Fruit fly (Drosophila melanogaster) whole organism, wandering third instar larva: ENCODE results near the gene Sec10.
A peak's percentile ranks its signal among the peaks of the same experiment; 100 is the strongest.

Experiments
- Abd-B ChIP-seq: fragments of >200 bp; optimal IDR thresholded peaks from 2 replicates; lab custom pipeline; 2017; ENCODE audit warnings: missing biosample characterization, missing genetic modification characterization
- CG32264 ChIP-seq: fragments of 200-800 bp; sonication (Bioruptor generic); optimal IDR thresholded peaks from 2 replicates; lab custom pipeline; 2016; ENCODE audit warnings: missing biosample characterization, missing genetic modification characterization
- CG9705 ChIP-seq: fragments of 200-800 bp; sonication (Bioruptor generic); optimal IDR thresholded peaks from 2 replicates; lab custom pipeline; 2018; ENCODE audit warnings: missing biosample characterization, mild to moderate bottlenecking, missing genetic modification characterization
- Dfd ChIP-seq: fragments of >200 bp; optimal IDR thresholded peaks from 2 replicates; lab custom pipeline; 2017; ENCODE audit warnings: missing biosample characterization, missing genetic modification characterization
- Dif ChIP-seq: fragments of 200-275, 200-300 bp; sonication (Bioruptor generic); optimal IDR thresholded peaks from 2 replicates; lab custom pipeline; 2018; ENCODE audit warnings: missing biosample characterization, missing genetic modification characterization; ENCODE audit not compliant: partially characterized antibody
- GATAd ChIP-seq: sonication (Bioruptor generic); optimal IDR thresholded peaks from 2 replicates; lab custom pipeline; 2016; ENCODE audit warnings: missing biosample characterization, missing genetic modification characterization
- HLH106 ChIP-seq: fragments of 200-800 bp; optimal IDR thresholded peaks from 3 replicates; lab custom pipeline; 2019; ENCODE audit warnings: missing biosample characterization, mild to moderate bottlenecking, missing genetic modification characterization, moderate library complexity
- Hnf4 ChIP-seq: fragments of 200-800 bp; sonication (Bioruptor generic); optimal IDR thresholded peaks from 2 replicates; lab custom pipeline; 2016; ENCODE audit warnings: missing biosample characterization, mild to moderate bottlenecking, missing genetic modification characterization
- Hr78 ChIP-seq: fragments of >200 bp; optimal IDR thresholded peaks from 2 replicates; lab custom pipeline; 2017; ENCODE audit warnings: missing biosample characterization, missing genetic modification characterization
- Hr83 ChIP-seq: fragments of 200-300 bp; sonication (Bioruptor generic); optimal IDR thresholded peaks from 2 replicates; lab custom pipeline; 2016; ENCODE audit warnings: missing biosample characterization, mild to moderate bottlenecking, missing genetic modification characterization, moderate library complexity; ENCODE audit not compliant: poor library complexity, severe bottlenecking
- Jra ChIP-seq: sonication (Bioruptor generic); optimal IDR thresholded peaks from 2 replicates; lab custom pipeline; 2016; ENCODE audit warnings: missing biosample characterization, missing genetic modification characterization
- Mio ChIP-seq: sonication (Bioruptor generic); optimal IDR thresholded peaks from 2 replicates; lab custom pipeline; 2016; ENCODE audit warnings: missing biosample characterization, missing genetic modification characterization
- OdsH ChIP-seq: fragments of 200-800 bp; sonication (Bioruptor generic); optimal IDR thresholded peaks from 2 replicates; lab custom pipeline; 2016; ENCODE audit warnings: missing biosample characterization, mild to moderate bottlenecking, missing genetic modification characterization
- Rel ChIP-seq, 2 experiments: fragments of 200-800 bp; sonication (Bioruptor generic) in 1 of 2; optimal IDR thresholded peaks; 2 replicates in 1 of 2; 3 replicates in 1 of 2; lab custom pipeline; 2016 to 2019; ENCODE audit warnings: mild to moderate bottlenecking in 2 of 2, missing biosample characterization in 2 of 2, missing genetic modification characterization in 2 of 2, moderate library complexity in 1 of 2
- Sp1 ChIP-seq: fragments of 200-800 bp; sonication (Bioruptor generic); optimal IDR thresholded peaks from 3 replicates; lab custom pipeline; 2019; ENCODE audit warnings: missing biosample characterization, mild to moderate bottlenecking, missing genetic modification characterization, moderate library complexity
- Vsx2 ChIP-seq: fragments of 200-300, 225-300 bp; sonication (Bioruptor generic); optimal IDR thresholded peaks from 2 replicates; lab custom pipeline; 2018; ENCODE audit warnings: missing biosample characterization, missing genetic modification characterization; ENCODE audit not compliant: partially characterized antibody
- br ChIP-seq: fragments of 200-800 bp; sonication (Bioruptor generic); optimal IDR thresholded peaks from 2 replicates; lab custom pipeline; 2016; ENCODE audit warnings: missing biosample characterization, missing genetic modification characterization
- brk ChIP-seq: fragments of 200-800 bp; sonication (Bioruptor generic); optimal IDR thresholded peaks from 2 replicates; lab custom pipeline; 2016; ENCODE audit warnings: missing biosample characterization, mild to moderate bottlenecking, missing genetic modification characterization
- dl ChIP-seq, 2 experiments: fragments of 175-275, 200-275 bp in 1 of 2; fragments of 200-275 bp in 1 of 2; sonication (Bioruptor generic); optimal IDR thresholded peaks; lab custom pipeline; 2018; ENCODE audit warnings: mild to moderate bottlenecking in 2 of 2, missing biosample characterization in 2 of 2, missing genetic modification characterization in 2 of 2, moderate library complexity in 2 of 2; ENCODE audit not compliant: partially characterized antibody in 2 of 2, insufficient read depth in 1 of 2
- dmrt93B ChIP-seq: fragments of 200-800 bp; sonication (Bioruptor generic); optimal IDR thresholded peaks from 2 replicates; lab custom pipeline; 2018; ENCODE audit warnings: missing biosample characterization, mild to moderate bottlenecking, missing genetic modification characterization
- dsf ChIP-seq: sonication (Bioruptor generic); optimal IDR thresholded peaks from 2 replicates; lab custom pipeline; 2016; ENCODE audit warnings: missing biosample characterization, missing genetic modification characterization, borderline replicate concordance
- foxo ChIP-seq, 2 experiments: fragments of 200-800 bp; sonication (Bioruptor generic); optimal IDR thresholded peaks; 2 replicates in 1 of 2; 3 replicates in 1 of 2; lab custom pipeline; 2016 to 2017; ENCODE audit warnings: missing biosample characterization in 2 of 2, missing genetic modification characterization in 2 of 2
- fru ChIP-seq: fragments of 200-800 bp; sonication (Bioruptor generic); optimal IDR thresholded peaks from 3 replicates; lab custom pipeline; 2016; ENCODE audit warnings: missing biosample characterization, mild to moderate bottlenecking, missing genetic modification characterization
- h ChIP-seq: fragments of 200-800 bp; sonication (Bioruptor generic); optimal IDR thresholded peaks from 3 replicates; lab custom pipeline; 2016; ENCODE audit warnings: missing biosample characterization, mild to moderate bottlenecking, missing genetic modification characterization
- jim ChIP-seq: fragments of 175-275, 200-325 bp; sonication (Bioruptor generic); optimal IDR thresholded peaks from 2 replicates; lab custom pipeline; 2016; ENCODE audit warnings: missing biosample characterization, mild to moderate bottlenecking, missing genetic modification characterization
- pan ChIP-seq: fragments of >200 bp; optimal IDR thresholded peaks from 2 replicates; lab custom pipeline; 2017
- psq ChIP-seq: fragments of 200-800 bp; sonication (Bioruptor generic); optimal IDR thresholded peaks from 3 replicates; lab custom pipeline; 2017; ENCODE audit warnings: missing biosample characterization, mild to moderate bottlenecking, missing genetic modification characterization, moderate library complexity
- rgr ChIP-seq: fragments of 200-800 bp; sonication (Bioruptor generic); optimal IDR thresholded peaks from 3 replicates; lab custom pipeline; 2016; ENCODE audit warnings: missing biosample characterization, mild to moderate bottlenecking, missing genetic modification characterization
- sage ChIP-seq: fragments of 200-800 bp; sonication (Bioruptor generic); optimal IDR thresholded peaks from 2 replicates; lab custom pipeline; 2016; ENCODE audit warnings: missing biosample characterization, mild to moderate bottlenecking, missing genetic modification characterization
- sv ChIP-seq: fragments of 200-800 bp; sonication (Bioruptor generic); optimal IDR thresholded peaks from 3 replicates; lab custom pipeline; 2016; ENCODE audit warnings: missing biosample characterization, missing genetic modification characterization
- usp ChIP-seq: fragments of >200 bp; optimal IDR thresholded peaks from 2 replicates; lab custom pipeline; 2017; ENCODE audit warnings: missing biosample characterization, missing genetic modification characterization
- woc ChIP-seq: sonication (Bioruptor generic); optimal IDR thresholded peaks from 2 replicates; lab custom pipeline; 2016; ENCODE audit warnings: missing biosample characterization, mild to moderate bottlenecking, missing genetic modification characterization

Gene Sec10

dm6 chr3R:24130080-24130479 lies 4.6 kb upstream of the Sec10 start, which contains the start of the genes GatB and Tsc1:
TSS of gene GatB (minus strand) at chr3R:24130255.
TSS of gene Tsc1 (plus strand) at chr3R:24130307.
- TF ChIP-seq Rel (GFP tag; optimal IDR thresholded peaks at IDR 0.05; lab: Kevin White, UChicago) (no peak), Rel (tag; optimal IDR thresholded peaks at IDR 0.05; lab: Kevin White, UChicago) (peak; percentile 39), Sp1 (no peak)

- no peak for TF ChIP-seq rgr (GFP tag; lab: Kevin White, UChicago)
- peak; percentile 54 for TF ChIP-seq Rel (GFP tag; optimal IDR thresholded peaks at IDR 0.05; lab: Kevin White, UChicago)
- peak; percentile 77 for TF ChIP-seq Rel (tag; optimal IDR thresholded peaks at IDR 0.05; lab: Kevin White, UChicago)
- no peak for TF ChIP-seq CG32264 (GFP tag; lab: Kevin White, UChicago)
- TF ChIP-seq sage (GFP tag; lab: Kevin White, UChicago) = no peak
- TF ChIP-seq GATAd (GFP tag; lab: Kevin White, UChicago) = no peak
- peak; percentile 72 for TF ChIP-seq fru (GFP tag; lab: Kevin White, UChicago)
- no peak for TF ChIP-seq foxo (GFP tag; optimal IDR thresholded peaks at IDR 0.05; lab: Kevin White, UChicago)
- TF ChIP-seq Abd-B = no peak
- no peak for TF ChIP-seq CG9705
These were observed 2.8 kb downstream of the Sec10 start, which contains the start of gene Npc2f for dm6 chr3R:24137311-24137945. TSS of gene Npc2f (plus strand) at chr3R:24137895.

dm6 chr3R:24138478-24139455 lies 4.1 kb downstream of the Sec10 start:
- TF ChIP-seq Hr83 (GFP tag; lab: Kevin White, UChicago) (no peak), Rel (GFP tag; optimal IDR thresholded peaks at IDR 0.05; lab: Kevin White, UChicago) (no peak), Rel (tag; optimal IDR thresholded peaks at IDR 0.05; lab: Kevin White, UChicago) (peak; percentile 78), Jra (no peak), sage (GFP tag; lab: Kevin White, UChicago) (no peak), fru (GFP tag; lab: Kevin White, UChicago) (peak; percentile 5), brk (GFP tag; lab: Kevin White, UChicago) (no peak), HLH106 (tag; lab: Kevin White, UChicago) (no peak)

- TF ChIP-seq Rel (GFP tag; optimal IDR thresholded peaks at IDR 0.05; lab: Kevin White, UChicago) (no peak), Rel (tag; optimal IDR thresholded peaks at IDR 0.05; lab: Kevin White, UChicago) (peak; percentile 92), rgr (GFP tag; lab: Kevin White, UChicago) (no peak)
These were observed 5.1 kb downstream of the Sec10 start for dm6 chr3R:24139646-24140130.

dm6 chr3R:24141013-24141592 lies 6.5 kb downstream of the Sec10 start, which contains the start of gene Kal1:
TSS of gene Kal1 (plus strand) at chr3R:24141395.
- peak; percentile 72 for TF ChIP-seq dsf (GFP tag; lab: Kevin White, UChicago)
- no peak for TF ChIP-seq Dfd
- TF ChIP-seq usp (GFP tag; lab: Kevin White, UChicago) = no peak
- peak; percentile 7 to 98 for TF ChIP-seq foxo (GFP tag; optimal IDR thresholded peaks at IDR 0.05; lab: Kevin White, UChicago)
- TF ChIP-seq Rel (GFP tag; optimal IDR thresholded peaks at IDR 0.05; lab: Kevin White, UChicago) = peak; percentile 98
- TF ChIP-seq Rel (tag; optimal IDR thresholded peaks at IDR 0.05; lab: Kevin White, UChicago) = peak; percentile 88
- TF ChIP-seq Hr78 (GFP tag; lab: Kevin White, UChicago) = no peak
- peak; percentile 96 for TF ChIP-seq psq (GFP tag; lab: Kevin White, UChicago)
- TF ChIP-seq Sp1 = peak; percentile 99
- TF ChIP-seq pan (lab: Kevin White, UChicago) = no peak
- peak; percentile 96 for TF ChIP-seq fru (GFP tag; lab: Kevin White, UChicago)
- TF ChIP-seq brk (GFP tag; lab: Kevin White, UChicago) = peak; percentile 96
- TF ChIP-seq Vsx2 = no peak
- TF ChIP-seq h (GFP tag; lab: Kevin White, UChicago) = peak; percentile 98
- TF ChIP-seq CG32264 (GFP tag; lab: Kevin White, UChicago) = peak; percentile 84
- TF ChIP-seq sv (GFP tag; lab: Kevin White, UChicago) = peak; percentile 65
- TF ChIP-seq woc = peak; percentile 85
- TF ChIP-seq OdsH (GFP tag; lab: Kevin White, UChicago) = peak; percentile 98
- peak; percentile 80 for TF ChIP-seq Jra
- peak; percentile 94 for TF ChIP-seq dmrt93B
- TF ChIP-seq Hnf4 (GFP tag; lab: Kevin White, UChicago) = peak; percentile 93
- TF ChIP-seq HLH106 (tag; lab: Kevin White, UChicago) = peak; percentile 98
- TF ChIP-seq Abd-B = no peak
- TF ChIP-seq rgr (GFP tag; lab: Kevin White, UChicago) = peak; percentile 98
- TF ChIP-seq br (GFP tag; lab: Kevin White, UChicago) = peak; percentile 93
- TF ChIP-seq Mio (GFP tag; lab: Kevin White, UChicago) = peak; percentile 60
- TF ChIP-seq sage (GFP tag; lab: Kevin White, UChicago) = peak; percentile 95
- TF ChIP-seq CG9705 = peak; percentile 91
- TF ChIP-seq dl (GFP tag; optimal IDR thresholded peaks at IDR 0.05; lab: Kevin White, UChicago; ENCODE audit: insufficient read depth in 1 of 2, partially characterized antibody in 2 of 2) = peak in 1 of 2 experiments; percentile 50
- TF ChIP-seq jim (GFP tag; lab: Kevin White, UChicago) = no peak
- peak; percentile 55 for TF ChIP-seq Dif (GFP tag; lab: Kevin White, UChicago)
